Worm (Caenorhabditis elegans) whole organism, young adult: Measurements from ENCODE around the gene edg-1.

ENCODE experiments used
- B0336.3 ChIP-seq: fragments of 200-800 bp; sonication (Bioruptor generic); IDR thresholded peaks from 2 replicates; pipeline ENCODE4 v1.3.6; 2022; ENCODE audit warnings: missing genetic modification characterization, missing compliant biosample characterization
- F52B5.7 ChIP-seq: sonication (generic microtip); optimal IDR thresholded peaks from 2 replicates; lab custom pipeline; 2016; ENCODE audit warnings: mild to moderate bottlenecking, missing genetic modification characterization, missing compliant biosample characterization
- T07F8.4 ChIP-seq: sonication (generic microtip); optimal IDR thresholded peaks from 2 replicates; lab custom pipeline; 2016; ENCODE audit warnings: mild to moderate bottlenecking, missing genetic modification characterization, moderate library complexity, missing compliant biosample characterization
- ama-1 ChIP-seq, 3 experiments: fragments of 150-350 bp in 1 of 3; sonication (generic microtip) in 2 of 3; optimal IDR thresholded peaks; 2 replicates each; lab custom pipeline; 2014 to 2018; ENCODE audit warnings: missing biosample characterization in 2 of 3, missing genetic modification characterization in 2 of 3, missing genetic modification reagents in 2 of 3
- cebp-2 ChIP-seq: fragments of 200-800 bp; sonication (Bioruptor generic); IDR thresholded peaks from 2 replicates; pipeline ENCODE4 v1.3.6; 2022; ENCODE audit warnings: missing genetic modification characterization, missing compliant biosample characterization
- egl-44 ChIP-seq: fragments of 200-800 bp; sonication (Bioruptor generic); IDR thresholded peaks from 2 replicates; pipeline ENCODE4 v1.3.6; 2022; ENCODE audit warnings: missing genetic modification reagents, missing genetic modification characterization, missing compliant biosample characterization
- ets-4 ChIP-seq: fragments of 200-800 bp; sonication (Bioruptor generic); optimal IDR thresholded peaks from 2 replicates; lab custom pipeline; 2018; ENCODE audit warnings: mild to moderate bottlenecking, missing genetic modification characterization, missing compliant biosample characterization
- him-1 ChIP-seq: sonication (generic microtip); optimal IDR thresholded peaks from 2 replicates; lab custom pipeline; 2016; ENCODE audit warnings: missing genotype, missing genetic modification reagents, missing genetic modification characterization, missing compliant biosample characterization
- hlh-12 ChIP-seq: sonication (generic microtip); optimal IDR thresholded peaks from 2 replicates; lab custom pipeline; 2016; ENCODE audit warnings: missing genetic modification characterization, missing compliant biosample characterization
- lin-54 ChIP-seq: fragments of 200-800 bp; sonication (Bioruptor generic); optimal IDR thresholded peaks from 2 replicates; lab custom pipeline; 2018; ENCODE audit warnings: mild to moderate bottlenecking, missing genetic modification characterization, missing compliant biosample characterization
- nfya-1 ChIP-seq: sonication (generic microtip); optimal IDR thresholded peaks from 2 replicates; lab custom pipeline; 2017; ENCODE audit warnings: antibody characterized with exemption, missing compliant biosample characterization, missing genetic modification characterization, borderline replicate concordance; ENCODE audit not compliant: insufficient read depth
- pha-4 ChIP-seq: fragments of 150-350 bp; sonication (generic microtip); optimal IDR thresholded peaks from 2 replicates; lab custom pipeline; 2014; ENCODE audit warnings: missing biosample characterization, missing genetic modification reagents, missing genetic modification characterization
- tlf-1 ChIP-seq: fragments of 200-800 bp; sonication (Bioruptor generic); optimal IDR thresholded peaks from 2 replicates; lab custom pipeline; 2018; ENCODE audit warnings: mild to moderate bottlenecking, missing genetic modification characterization, missing compliant biosample characterization
- ztf-25 ChIP-seq: fragments of 200-800 bp; sonication (Bioruptor generic); IDR thresholded peaks from 2 replicates; pipeline ENCODE4 v1.3.6; 2022; ENCODE audit warnings: missing genetic modification reagents, missing genetic modification characterization, missing compliant biosample characterization

ce11 chrIV:11371645-11372044 lies 51.0 kb downstream of the edg-1 start, which contains the start of gene sec-31:
- TF ChIP-seq nfya-1 (tag; lab: Kevin White, UChicago) (no peak), lin-54 (GFP tag; lab: Kevin White, UChicago) (no peak), egl-44 (GFP tag; lab: Robert Waterston, UW) (no peak), ets-4 (GFP tag; lab: Kevin White, UChicago) (no peak), F52B5.7 (tag; lab: Kevin White, UChicago) (no peak), cebp-2 (GFP tag; lab: Robert Waterston, UW) (no peak), B0336.3 (GFP tag; lab: Robert Waterston, UW) (no peak), pha-4 (tag; lab: Kevin White, UChicago) (no peak), hlh-12 (tag; lab: Kevin White, UChicago) (no peak), ztf-25 (GFP tag; lab: Robert Waterston, UW) (no peak), ama-1 (optimal IDR thresholded peaks at IDR 0.05; lab: Kevin White, UChicago) (no peak), ama-1 (GFP tag; optimal IDR thresholded peaks at IDR 0.05; lab: Kevin White, UChicago) (no peak), T07F8.4 (tag; lab: Kevin White, UChicago) (no peak), him-1 (tag; lab: Kevin White, UChicago) (no peak), tlf-1 (GFP tag; lab: Kevin White, UChicago) (no peak)
